Worm (Caenorhabditis elegans) whole organism, L1 larva: Measurements from ENCODE around the gene C26E1.1.
A peak's percentile ranks its signal among the peaks of the same experiment; 100 is the strongest.

Source experiments
- ceh-63 ChIP-seq: fragments of 200-800 bp; sonication (Bioruptor generic); optimal IDR thresholded peaks from 2 replicates; lab custom pipeline; 2018; ENCODE audit warnings: mild to moderate bottlenecking, missing genetic modification characterization, missing compliant biosample characterization
- ceh-8 ChIP-seq: fragments of 200-800 bp; sonication (Bioruptor generic); optimal IDR thresholded peaks from 2 replicates; lab custom pipeline; 2018; ENCODE audit warnings: mild to moderate bottlenecking, missing genetic modification characterization, moderate library complexity, missing compliant biosample characterization
- ceh-88 ChIP-seq: fragments of 200-800 bp; sonication (Bioruptor generic); IDR thresholded peaks from 2 replicates; pipeline ENCODE4 v1.3.6; 2022; ENCODE audit warnings: missing genetic modification characterization, missing compliant biosample characterization
- ces-1 ChIP-seq: fragments of 150-350 bp; optimal IDR thresholded peaks from 2 replicates; lab custom pipeline; 2014; ENCODE audit warnings: missing biosample characterization, missing genetic modification reagents, missing genetic modification characterization
- dpl-1 ChIP-seq, 3 experiments: fragments of 150-350 bp in 2 of 3; sonication (generic microtip) in 1 of 3; optimal IDR thresholded peaks; 2 replicates each; lab custom pipeline; 2014 to 2017; ENCODE audit warnings: missing biosample characterization in 3 of 3, missing genetic modification characterization in 3 of 3, missing genetic modification reagents in 3 of 3
- dsc-1 ChIP-seq: sonication (generic microtip); optimal IDR thresholded peaks from 2 replicates; lab custom pipeline; 2016; ENCODE audit warnings: mild to moderate bottlenecking, missing genetic modification characterization, missing compliant biosample characterization
- efl-1 ChIP-seq, 4 experiments: fragments of 150-350 bp; optimal IDR thresholded peaks in 3 of 4; peaks in 1 of 4; 1 replicate in 1 of 4; 2 replicates in 3 of 4; lab custom pipeline; 2014; ENCODE audit warnings: missing biosample characterization in 2 of 4, missing genetic modification characterization in 2 of 4, missing genetic modification reagents in 2 of 4
- egl-13 ChIP-seq: sonication (generic microtip); optimal IDR thresholded peaks from 2 replicates; lab custom pipeline; 2016; ENCODE audit warnings: missing genotype, missing genetic modification reagents, missing genetic modification characterization, missing compliant biosample characterization
- elt-3 ChIP-seq, 6 experiments: fragments of 150-350 bp in 1 of 6; sonication (generic microtip); optimal IDR thresholded peaks; 2 replicates each; lab custom pipeline; 2017 to 2018; ENCODE audit warnings: missing biosample characterization in 6 of 6, missing genetic modification characterization in 6 of 6, inconsistent platforms in 1 of 6
- ets-5 ChIP-seq: fragments of 200-800 bp; sonication (Bioruptor generic); IDR thresholded peaks from 2 replicates; pipeline ENCODE4 v1.3.6; 2022; ENCODE audit warnings: missing genetic modification characterization, missing compliant biosample characterization
- fkh-10 ChIP-seq: sonication (generic microtip); optimal IDR thresholded peaks from 2 replicates; lab custom pipeline; 2017; ENCODE audit warnings: missing biosample characterization, missing genetic modification reagents, missing genetic modification characterization
- fkh-4 ChIP-seq: sonication (generic microtip); optimal IDR thresholded peaks from 2 replicates; lab custom pipeline; 2016; ENCODE audit warnings: missing compliant biosample characterization, missing genetic modification characterization, borderline replicate concordance
- fkh-8 ChIP-seq: sonication (generic microtip); optimal IDR thresholded peaks from 2 replicates; lab custom pipeline; 2016; ENCODE audit warnings: mild to moderate bottlenecking, missing genetic modification characterization, missing compliant biosample characterization
- fos-1 ChIP-seq: fragments of 150-350 bp; optimal IDR thresholded peaks from 2 replicates; lab custom pipeline; 2014; ENCODE audit warnings: missing biosample characterization, missing genetic modification characterization
- hlh-17 ChIP-seq: fragments of 200-800 bp; sonication (Bioruptor generic); optimal IDR thresholded peaks from 2 replicates; lab custom pipeline; 2018; ENCODE audit warnings: missing genetic modification characterization, mild to moderate bottlenecking, missing compliant biosample characterization, moderate library complexity, borderline replicate concordance
- jun-1 ChIP-seq: fragments of 150-350 bp; optimal IDR thresholded peaks from 2 replicates; lab custom pipeline; 2014; ENCODE audit warnings: missing biosample characterization, missing genetic modification reagents, missing genetic modification characterization
- lin-13 ChIP-seq: fragments of 150-350 bp; optimal IDR thresholded peaks from 2 replicates; lab custom pipeline; 2014; ENCODE audit warnings: missing biosample characterization, missing genetic modification reagents, missing genetic modification characterization
- lsy-2 ChIP-seq, 2 experiments: fragments of 150-350 bp; optimal IDR thresholded peaks; 2 replicates each; lab custom pipeline; 2014; ENCODE audit warnings: missing biosample characterization in 2 of 2, missing genetic modification characterization in 2 of 2
- mdl-1 ChIP-seq, 2 experiments: fragments of 150-350 bp; optimal IDR thresholded peaks; 2 replicates each; lab custom pipeline; 2014 to 2017; ENCODE audit warnings: missing biosample characterization in 2 of 2, missing genetic modification characterization in 2 of 2, inconsistent platforms in 1 of 2
- mef-2 ChIP-seq: fragments of 150-350 bp; optimal IDR thresholded peaks from 2 replicates; lab custom pipeline; 2014; ENCODE audit warnings: missing biosample characterization, missing genetic modification characterization
- nhr-11 ChIP-seq: fragments of 150-350 bp; optimal IDR thresholded peaks from 2 replicates; lab custom pipeline; 2014; ENCODE audit warnings: missing biosample characterization, missing genetic modification characterization
- nhr-12 ChIP-seq: sonication (generic microtip); optimal IDR thresholded peaks from 2 replicates; lab custom pipeline; 2017; ENCODE audit warnings: missing biosample characterization, missing genetic modification characterization
- nhr-19 ChIP-seq: fragments of 200-800 bp; sonication (Bioruptor generic); conservative IDR thresholded peaks from 2 replicates; pipeline ENCODE4 v1.3.6; 2022; ENCODE audit warnings: missing genetic modification characterization, missing compliant biosample characterization
- nhr-237 ChIP-seq: fragments of 150-350 bp; optimal IDR thresholded peaks from 2 replicates; lab custom pipeline; 2014; ENCODE audit warnings: missing biosample characterization, missing genetic modification characterization
- nhr-47 ChIP-seq: sonication (generic microtip); optimal IDR thresholded peaks from 2 replicates; lab custom pipeline; 2016; ENCODE audit warnings: mild to moderate bottlenecking, missing genetic modification characterization, moderate library complexity, missing compliant biosample characterization
- nhr-71 ChIP-seq: sonication (generic microtip); optimal IDR thresholded peaks from 2 replicates; lab custom pipeline; 2016; ENCODE audit warnings: mild to moderate bottlenecking, missing genetic modification characterization, moderate library complexity, missing compliant biosample characterization
- nhr-76 ChIP-seq: sonication (generic microtip); optimal IDR thresholded peaks from 2 replicates; lab custom pipeline; 2017; ENCODE audit warnings: missing biosample characterization, missing genetic modification characterization
- pax-3 ChIP-seq: fragments of 200-800 bp; sonication (Bioruptor generic); optimal IDR thresholded peaks from 2 replicates; lab custom pipeline; 2018; ENCODE audit warnings: mild to moderate bottlenecking, missing genetic modification characterization, moderate library complexity, missing compliant biosample characterization
- skn-1 ChIP-seq: fragments of 150-350 bp; optimal IDR thresholded peaks from 2 replicates; lab custom pipeline; 2014; ENCODE audit warnings: missing biosample characterization, missing genetic modification characterization
- snpc-4 ChIP-seq: fragments of 150-350 bp; optimal IDR thresholded peaks from 2 replicates; lab custom pipeline; 2014; ENCODE audit warnings: missing biosample characterization, missing genetic modification characterization
- sox-4 ChIP-seq: sonication (generic microtip); optimal IDR thresholded peaks from 2 replicates; lab custom pipeline; 2016; ENCODE audit warnings: missing genetic modification characterization, missing compliant biosample characterization
- tbx-2 ChIP-seq: sonication (generic microtip); optimal IDR thresholded peaks from 2 replicates; lab custom pipeline; 2016; ENCODE audit warnings: missing genetic modification characterization, missing compliant biosample characterization
- unc-130 ChIP-seq: fragments of 150-350 bp; optimal IDR thresholded peaks from 2 replicates; lab custom pipeline; 2017; ENCODE audit warnings: missing biosample characterization, missing genetic modification characterization, inconsistent platforms
- unc-98 ChIP-seq: fragments of 200-800 bp; sonication (Bioruptor generic); IDR thresholded peaks from 2 replicates; pipeline ENCODE4 v1.3.6; 2022; ENCODE audit warnings: missing genetic modification characterization, missing compliant biosample characterization
- zag-1 ChIP-seq: fragments of 150-350 bp; optimal IDR thresholded peaks from 2 replicates; lab custom pipeline; 2014; ENCODE audit warnings: missing biosample characterization, missing genetic modification characterization
- ztf-4 ChIP-seq: fragments of 150-350 bp; optimal IDR thresholded peaks from 2 replicates; lab custom pipeline; 2014; ENCODE audit warnings: missing biosample characterization, missing genetic modification characterization

Gene C26E1.1

ce11 chrV:13264245-13264644 lies 33.1 kb upstream of the C26E1.1 start, which contains the start of gene zip-5:
Gene zip-5, plus strand, starts transcription at chrV:13264545.
- TF ChIP-seq unc-98 (GFP tag; lab: Robert Waterston, UW) (no peak), mdl-1 (tag; optimal IDR thresholded peaks at IDR 0.05; lab: Kevin White, UChicago) (no peak), nhr-12 (tag; lab: Kevin White, UChicago) (no peak), fos-1 (tag; lab: Kevin White, UChicago) (no peak), ztf-4 (tag; lab: Kevin White, UChicago) (no peak)

- TF ChIP-seq sox-4 (tag; lab: Kevin White, UChicago) (peak; percentile 9), nhr-12 (tag; lab: Kevin White, UChicago) (no peak), ets-5 (GFP tag; lab: Robert Waterston, UW) (no peak), tbx-2 (no peak), snpc-4 (tag; lab: Kevin White, UChicago) (no peak), dpl-1 (GFP tag; optimal IDR thresholded peaks at IDR 0.05; lab: Kevin White, UChicago) (no peak), hlh-17 (GFP tag; lab: Kevin White, UChicago) (no peak), skn-1 (no peak), fkh-4 (tag; lab: Kevin White, UChicago) (peak; percentile 68), nhr-71 (tag; lab: Kevin White, UChicago) (peak; percentile 38), fkh-8 (tag; lab: Kevin White, UChicago) (peak; percentile 58), nhr-19 (GFP tag; lab: Robert Waterston, UW) (no peak), nhr-11 (tag; lab: Kevin White, UChicago) (no peak), ceh-8 (GFP tag; lab: Kevin White, UChicago) (peak; percentile 69), elt-3 (tag; optimal IDR thresholded peaks at IDR 0.05; lab: Kevin White, UChicago) (no peak), efl-1 (optimal IDR thresholded peaks at IDR 0.05; lab: Kevin White, UChicago) (no peak), efl-1 (GFP tag; optimal IDR thresholded peaks at IDR 0.05 in 1 of 2; lab: Kevin White, UChicago) (no peak), unc-130 (tag; lab: Kevin White, UChicago) (no peak), dsc-1 (tag; lab: Kevin White, UChicago) (peak; percentile 99), ztf-4 (tag; lab: Kevin White, UChicago) (no peak), nhr-47 (tag; lab: Kevin White, UChicago) (peak; percentile 39), pax-3 (tag; lab: Kevin White, UChicago) (peak; percentile 87), lin-13 (no peak)
Measured at ce11 chrV:13265628-13266027, 31.7 kb upstream of the C26E1.1 start.

- no peak for TF ChIP-seq fkh-10 (GFP tag; lab: Kevin White, UChicago)
- no peak for TF ChIP-seq nhr-237
- peak; percentile 6 for TF ChIP-seq fkh-8 (tag; lab: Kevin White, UChicago)
- TF ChIP-seq nhr-76 (tag; lab: Kevin White, UChicago) = no peak
- TF ChIP-seq lin-13 = no peak
- TF ChIP-seq jun-1 (tag; lab: Kevin White, UChicago) = no peak
- TF ChIP-seq dsc-1 (tag; lab: Kevin White, UChicago) = peak; percentile 66
- TF ChIP-seq egl-13 = no peak
- TF ChIP-seq ces-1 (GFP tag; lab: Kevin White, UChicago) = no peak
- no peak for TF ChIP-seq lsy-2 (tag; optimal IDR thresholded peaks at IDR 0.05; lab: Kevin White, UChicago)
- TF ChIP-seq zag-1 (tag; lab: Kevin White, UChicago) = no peak
- no peak for TF ChIP-seq fkh-4 (tag; lab: Kevin White, UChicago)
- peak; percentile 38 for TF ChIP-seq nhr-71 (tag; lab: Kevin White, UChicago)
- TF ChIP-seq nhr-47 (tag; lab: Kevin White, UChicago) = no peak
- TF ChIP-seq snpc-4 (tag; lab: Kevin White, UChicago) = no peak
- no peak for TF ChIP-seq ceh-8 (GFP tag; lab: Kevin White, UChicago)
- TF ChIP-seq pax-3 (tag; lab: Kevin White, UChicago) = peak; percentile 21
- TF ChIP-seq nhr-19 (GFP tag; lab: Robert Waterston, UW) = no peak
- TF ChIP-seq ceh-88 = no peak
- TF ChIP-seq ceh-63 (GFP tag; lab: Kevin White, UChicago) = no peak
- TF ChIP-seq efl-1 (optimal IDR thresholded peaks at IDR 0.05; lab: Kevin White, UChicago) = no peak
- peak in 1 of 2 experiments; percentile 74 for TF ChIP-seq efl-1 (GFP tag; optimal IDR thresholded peaks at IDR 0.05 in 1 of 2; lab: Kevin White, UChicago)
- TF ChIP-seq mef-2 = no peak
Measured at ce11 chrV:13266630-13267029, 30.7 kb upstream of the C26E1.1 start.
